Worm (Caenorhabditis elegans): Measurements from ENCODE around the gene B0334.4.

B0334.4 gene

ce11 chrII:11500198-11500597, 4.7 kb downstream of the B0334.4 start, which contains the start of gene B0334.20:
Gene B0334.20, minus strand, starts transcription at chrII:11500459.
- TF ChIP-seq fkh-8 (tag; optimal IDR thresholded peaks at IDR 0.05) (no peak), zag-1 (tag; optimal IDR thresholded peaks at IDR 0.05) (no peak), lin-39 (tag; optimal IDR thresholded peaks at IDR 0.05) (no peak), lsy-2 (tag; optimal IDR thresholded peaks at IDR 0.05) (no peak), fos-1 (tag; optimal IDR thresholded peaks at IDR 0.05) (no peak), xbp-1 (tag; optimal IDR thresholded peaks at IDR 0.05) (no peak), nhr-71 (tag; optimal IDR thresholded peaks at IDR 0.05) (no peak), irx-1 (tag; optimal IDR thresholded peaks at IDR 0.05) (no peak), fkh-10 (GFP tag; optimal IDR thresholded peaks at IDR 0.05) (no peak), lin-35 (GFP tag; optimal IDR thresholded peaks at IDR 0.05) (no peak), pag-3 (tag; optimal IDR thresholded peaks at IDR 0.05; ENCODE audit: borderline replicate concordance, insufficient read depth) (no peak), nhr-84 (tag; optimal IDR thresholded peaks at IDR 0.05) (no peak), zip-4 (GFP tag; optimal IDR thresholded peaks at IDR 0.05) (no peak), nhr-20 (tag; optimal IDR thresholded peaks at IDR 0.05) (no peak)

- TF ChIP-seq unc-62 (GFP tag; optimal IDR thresholded peaks at IDR 0.05) = no peak
- no peak for TF ChIP-seq nhr-85 (tag)
- TF ChIP-seq blmp-1 (tag; optimal IDR thresholded peaks at IDR 0.05) = peak; percentile 100
- peak; percentile 28 to 96 (median 84) for TF ChIP-seq elt-3 (tag; optimal IDR thresholded peaks at IDR 0.05)
- no peak for TF ChIP-seq isw-1 (GFP tag; IDR thresholded peaks at IDR 0.05)
- peak; percentile 7 for TF ChIP-seq nhr-20 (tag; optimal IDR thresholded peaks at IDR 0.05)
Observed at ce11 chrII:11501956-11502355, 6.5 kb downstream of the B0334.4 start.

- TF ChIP-seq ceh-90 (tag; optimal IDR thresholded peaks at IDR 0.05) (no peak), unc-130 (tag; optimal IDR thresholded peaks at IDR 0.05) (no peak), zip-4 (GFP tag; optimal IDR thresholded peaks at IDR 0.05) (no peak), lin-15B (tag; optimal IDR thresholded peaks at IDR 0.05) (no peak), nhr-77 (tag; optimal IDR thresholded peaks at IDR 0.05) (no peak), nhr-76 (tag; optimal IDR thresholded peaks at IDR 0.05) (no peak), efl-3 (GFP tag; optimal IDR thresholded peaks at IDR 0.05) (no peak), jun-1 (tag; optimal IDR thresholded peaks at IDR 0.05) (no peak), aly-2 (tag; optimal IDR thresholded peaks at IDR 0.05) (no peak), skn-1 (tag; optimal IDR thresholded peaks at IDR 0.05) (no peak), F16B12.6 (tag; optimal IDR thresholded peaks at IDR 0.05) (no peak), isw-1 (GFP tag; IDR thresholded peaks at IDR 0.05) (no peak), nhr-19 (GFP tag; conservative IDR thresholded peaks at IDR 0.05) (no peak), elt-2 (tag; optimal IDR thresholded peaks at IDR 0.05) (no peak)
Observed at ce11 chrII:11503761-11504160, 8.3 kb downstream of the B0334.4 start.

- TF ChIP-seq nhr-85 (tag) = peak; percentile 19
- no peak for TF ChIP-seq C04F5.9 (tag; optimal IDR thresholded peaks at IDR 0.05)
Observed at ce11 chrII:11510373-11510772, 14.9 kb downstream of the B0334.4 start, which contains the start of gene npr-41. Gene npr-41, plus strand, starts transcription at chrII:11510673.

- TF ChIP-seq efl-1 (optimal IDR thresholded peaks at IDR 0.05) (no peak), efl-1 (GFP tag; optimal IDR thresholded peaks at IDR 0.05 in 1 of 2) (peak in 1 of 2 experiments; percentile 56), ces-1 (GFP tag; optimal IDR thresholded peaks at IDR 0.05) (no peak)
Observed at ce11 chrII:11512921-11513320, 17.4 kb downstream of the B0334.4 start.

ce11 chrII:11514775-11515174, 19.3 kb downstream of the B0334.4 start, which contains the start of gene srh-44:
Gene srh-44, plus strand, starts transcription at chrII:11515075.
- TF ChIP-seq ceh-90 (tag; optimal IDR thresholded peaks at IDR 0.05) (no peak), nhr-84 (tag; optimal IDR thresholded peaks at IDR 0.05) (no peak), swsn-7 (tag; optimal IDR thresholded peaks at IDR 0.05) (no peak), fkh-10 (GFP tag; optimal IDR thresholded peaks at IDR 0.05) (no peak), blmp-1 (tag; optimal IDR thresholded peaks at IDR 0.05) (no peak), rnt-1 (tag; optimal IDR thresholded peaks at IDR 0.05) (no peak), C04F5.9 (tag; optimal IDR thresholded peaks at IDR 0.05) (no peak), elt-3 (tag; optimal IDR thresholded peaks at IDR 0.05) (no peak), ets-5 (GFP tag; IDR thresholded peaks at IDR 0.05) (no peak), ceh-88 (GFP tag; IDR thresholded peaks at IDR 0.05) (no peak)

Measured in whole organism, L1 larva.